Fruit fly (Drosophila melanogaster): ENCODE results near the gene Orct.

Orct gene

dm6 chr3R:24297444-24298146 is 21.5 kb downstream of the Orct start:
- TF ChIP-seq CG8478 (optimal IDR thresholded peaks at IDR 0.05) = no peak
- no peak for TF ChIP-seq CTCF (optimal IDR thresholded peaks at IDR 0.05)

DNA sequence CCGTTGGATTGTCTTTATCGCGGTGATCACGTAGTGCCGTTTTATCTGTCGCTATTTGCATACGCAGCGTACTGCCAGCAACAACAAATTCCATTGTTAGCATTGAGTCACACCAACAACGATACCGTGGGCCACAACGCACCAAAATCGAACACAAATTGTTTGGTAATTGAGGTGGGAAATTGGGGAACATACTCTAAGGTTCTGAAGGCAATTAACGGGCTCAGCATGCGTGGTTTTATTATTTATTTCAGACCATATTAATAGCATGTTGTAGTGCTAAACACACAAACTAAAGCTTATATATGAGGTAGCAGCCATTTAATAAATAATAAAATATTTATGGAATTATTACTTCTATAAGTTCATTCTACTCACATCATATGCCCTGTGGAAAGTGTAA is 22.5 kb downstream of the Orct start:
- TF ChIP-seq CG8478 (optimal IDR thresholded peaks at IDR 0.05) (no peak), CTCF (optimal IDR thresholded peaks at IDR 0.05) (no peak)

DNA sequence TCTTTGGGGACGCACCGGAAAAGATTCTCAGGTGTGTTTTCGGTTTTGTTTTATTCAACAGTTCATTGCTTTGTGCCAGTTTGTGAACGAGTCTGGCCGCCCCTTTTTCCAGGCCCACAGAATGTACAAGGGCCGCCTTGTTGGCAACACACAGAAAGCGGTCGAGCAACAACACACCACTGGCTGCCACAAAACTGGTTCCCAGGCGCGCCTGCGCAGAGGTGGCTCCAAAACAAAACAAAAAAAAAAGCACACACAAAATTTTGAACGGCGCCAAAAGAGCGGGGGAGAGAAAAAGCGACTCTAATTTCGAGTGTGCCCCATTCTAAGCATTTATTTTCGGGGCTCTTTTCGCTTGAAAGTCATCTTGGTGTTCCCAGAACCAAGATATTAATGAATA is 23.1 kb downstream of the Orct start:
- TF ChIP-seq CG8478 (optimal IDR thresholded peaks at IDR 0.05) (no peak), CTCF (optimal IDR thresholded peaks at IDR 0.05) (no peak)

dm6 chr3R:24301520-24301919 is 25.5 kb downstream of the Orct start:
- no peak for TF ChIP-seq CTCF (optimal IDR thresholded peaks at IDR 0.05)
- TF ChIP-seq CG8478 (optimal IDR thresholded peaks at IDR 0.05) = no peak

dm6 chr3R:24303060-24303459 is 27.0 kb downstream of the Orct start:
- no peak for TF ChIP-seq CTCF (optimal IDR thresholded peaks at IDR 0.05)
- TF ChIP-seq CG8478 (optimal IDR thresholded peaks at IDR 0.05) = no peak

dm6 chr3R:24318217-24319082 is 42.4 kb downstream of the Orct start, which contains the start of the genes Nab2 and BRWD3:
Gene Nab2 (minus strand): TSS chr3R:24318419.
Gene BRWD3 (plus strand): TSS chr3R:24319000.
- TF ChIP-seq CTCF (optimal IDR thresholded peaks at IDR 0.05) = no peak
- TF ChIP-seq CG8478 (optimal IDR thresholded peaks at IDR 0.05) = no peak

DNA sequence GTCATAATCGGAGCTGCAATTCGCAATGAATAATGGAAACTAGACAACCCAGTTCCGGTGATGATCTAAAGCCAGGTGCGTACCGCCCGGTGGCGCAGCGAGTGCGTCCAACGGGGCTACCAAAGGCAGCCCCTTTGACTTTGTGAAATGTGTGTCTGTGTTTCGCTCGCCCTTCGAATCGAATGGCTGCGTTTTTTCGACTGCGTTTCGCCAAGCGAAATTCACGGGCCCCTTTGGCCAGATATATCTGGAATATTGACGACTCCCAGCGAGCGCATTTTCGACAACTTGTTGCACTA is 43.0 kb downstream of the Orct start:
- TF ChIP-seq CTCF (optimal IDR thresholded peaks at IDR 0.05) (no peak), CG8478 (optimal IDR thresholded peaks at IDR 0.05) (no peak)

DNA sequence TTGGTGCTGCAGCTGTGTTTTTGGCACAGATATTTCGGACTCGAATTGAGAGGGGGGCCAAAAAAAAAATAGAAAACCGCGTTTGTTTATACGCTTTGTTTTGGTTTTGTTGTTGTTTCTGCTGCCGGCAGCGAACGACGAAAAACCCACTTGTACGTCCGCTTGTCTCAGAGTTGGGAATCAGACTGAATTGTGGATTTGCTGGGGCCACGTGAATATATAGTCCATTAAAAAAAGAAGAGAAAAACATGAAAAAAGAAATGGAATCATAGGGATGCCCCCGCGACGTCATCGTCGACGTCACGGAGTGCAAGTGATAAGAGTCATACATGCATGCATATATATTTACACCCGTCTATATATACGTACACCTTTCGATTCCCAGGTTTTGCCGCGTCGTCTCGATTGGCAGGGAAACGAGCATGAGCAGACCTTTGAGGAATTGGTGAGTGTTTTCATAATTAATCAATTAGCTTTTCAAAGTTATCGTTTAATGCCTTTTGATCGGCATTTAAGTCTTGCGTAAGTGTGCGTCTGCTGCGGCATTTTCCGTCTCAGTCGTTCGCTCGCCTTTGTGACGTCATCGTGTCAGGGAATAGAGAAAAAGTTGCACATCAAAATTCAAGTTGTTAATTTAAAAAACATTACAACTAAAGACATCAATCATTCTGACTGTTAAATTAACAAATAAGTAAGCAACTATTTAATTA is 43.7 kb downstream of the Orct start:
- TF ChIP-seq CTCF (optimal IDR thresholded peaks at IDR 0.05) (no peak), CG8478 (optimal IDR thresholded peaks at IDR 0.05) (no peak)

DNA sequence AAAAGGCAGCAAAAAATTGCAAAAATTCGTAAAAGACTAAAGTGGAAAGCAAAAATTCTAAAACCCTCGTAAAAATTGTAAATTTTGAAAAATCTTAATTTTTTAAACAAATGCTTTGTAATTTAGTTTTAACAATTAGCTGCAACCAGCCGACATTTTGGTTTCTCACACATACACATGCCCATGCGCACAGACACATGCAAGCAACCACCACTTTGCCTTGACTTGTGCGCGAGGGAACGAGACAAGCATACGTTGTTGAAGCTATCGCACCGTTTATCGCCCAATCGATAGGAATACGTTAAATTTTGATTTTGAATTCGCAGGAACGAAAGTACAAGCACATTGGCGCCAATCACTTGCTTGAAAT is 44.3 kb downstream of the Orct start:
- TF ChIP-seq CG8478 (optimal IDR thresholded peaks at IDR 0.05) = no peak
- TF ChIP-seq CTCF (optimal IDR thresholded peaks at IDR 0.05) = no peak

All from S2 (cell line).